Fruit fly (Drosophila melanogaster) whole organism, embryonic: ENCODE measurements around the gene CG7841.

ENCODE experiments used
- CG10321 ChIP-seq: fragments of 200-800 bp; sonication (Bioruptor generic); IDR thresholded peaks from 2 replicates; pipeline ENCODE4 v1.3.6; 2022; ENCODE audit warnings: missing biosample characterization, missing genetic modification characterization
- CG11504 ChIP-seq: fragments of 200-800 bp; sonication (Bioruptor generic); optimal IDR thresholded peaks from 3 replicates; lab custom pipeline; 2019; ENCODE audit warnings: missing biosample characterization, mild to moderate bottlenecking, missing genetic modification characterization, moderate library complexity
- CG14441 ChIP-seq: fragments of 200-800 bp; sonication (Bioruptor generic); IDR thresholded peaks from 2 replicates; pipeline ENCODE4 v1.3.6; 2022; ENCODE audit warnings: missing biosample characterization, missing genetic modification characterization
- CG14860 ChIP-seq: fragments of 200-800 bp; sonication (Bioruptor generic); IDR thresholded peaks from 3 replicates; pipeline ENCODE4 v1.3.6; 2022; ENCODE audit warnings: missing biosample characterization, missing genetic modification characterization; ENCODE audit not compliant: partially characterized antibody
- CG2199 ChIP-seq: fragments of 200-800 bp; sonication (Bioruptor generic); IDR thresholded peaks from 3 replicates; pipeline ENCODE4 v1.3.6; 2022; ENCODE audit warnings: missing biosample characterization, missing genetic modification characterization
- CG4707 ChIP-seq: fragments of 200-800 bp; sonication (Bioruptor generic); optimal IDR thresholded peaks from 2 replicates; lab custom pipeline; 2018; ENCODE audit warnings: missing biosample characterization, mild to moderate bottlenecking, missing genetic modification characterization, moderate library complexity
- CG7271 ChIP-seq: fragments of 200-800 bp; sonication (Bioruptor generic); optimal IDR thresholded peaks from 2 replicates; lab custom pipeline; 2018; ENCODE audit warnings: missing biosample characterization, mild to moderate bottlenecking, missing genetic modification characterization, moderate library complexity
- CG7556 ChIP-seq: fragments of 200-800 bp; sonication (Bioruptor generic); optimal IDR thresholded peaks from 2 replicates; lab custom pipeline; 2017; ENCODE audit warnings: missing biosample characterization, mild to moderate bottlenecking, missing genetic modification characterization
- CG7987 ChIP-seq: fragments of 200-800 bp; sonication (Bioruptor generic); optimal IDR thresholded peaks from 2 replicates; lab custom pipeline; 2018; ENCODE audit warnings: missing biosample characterization, mild to moderate bottlenecking, missing genetic modification characterization, moderate library complexity
- CG8924 ChIP-seq: fragments of 200-800 bp; optimal IDR thresholded peaks from 3 replicates; lab custom pipeline; 2019; ENCODE audit warnings: missing biosample characterization, mild to moderate bottlenecking, missing genetic modification characterization, moderate library complexity
- CG9437 ChIP-seq: fragments of 200-800 bp; sonication (Bioruptor generic); optimal IDR thresholded peaks from 2 replicates; lab custom pipeline; 2018; ENCODE audit warnings: missing biosample characterization, mild to moderate bottlenecking, missing genetic modification characterization
- CG9932 ChIP-seq: fragments of 200-800 bp; sonication (Bioruptor generic); IDR thresholded peaks from 2 replicates; pipeline ENCODE4 v1.3.6; 2022; ENCODE audit warnings: missing biosample characterization, missing genetic modification characterization
- CTCF ChIP-seq: fragments of 200-800 bp; sonication (Bioruptor generic); optimal IDR thresholded peaks from 2 replicates; lab custom pipeline; 2017; ENCODE audit warnings: missing biosample characterization, mild to moderate bottlenecking, missing genetic modification characterization, moderate library complexity
- CkIIα-i1 ChIP-seq: fragments of 200-800 bp; sonication (Bioruptor generic); IDR thresholded peaks from 2 replicates; pipeline ENCODE4 v1.3.6; 2022; ENCODE audit warnings: missing biosample characterization, missing genetic modification characterization
- CrebB ChIP-seq: fragments of 200-800 bp; sonication (Bioruptor generic); optimal IDR thresholded peaks from 3 replicates; lab custom pipeline; 2018; ENCODE audit warnings: missing biosample characterization, mild to moderate bottlenecking, missing genetic modification characterization
- Dll ChIP-seq: fragments of 200-800 bp; sonication (Bioruptor generic); IDR thresholded peaks from 4 replicates; pipeline ENCODE4 v1.3.6; 2022; ENCODE audit warnings: missing biosample characterization, missing genetic modification characterization; ENCODE audit not compliant: partially characterized antibody
- Doc2 ChIP-seq: fragments of 200-800 bp; sonication (Bioruptor generic); IDR thresholded peaks from 2 replicates; pipeline ENCODE4 v1.3.6; 2022; ENCODE audit warnings: missing biosample characterization, missing genetic modification characterization
- Doc3 ChIP-seq: fragments of 200-800 bp; sonication (Bioruptor generic); IDR thresholded peaks from 3 replicates; pipeline ENCODE4 v1.3.6; 2022; ENCODE audit warnings: missing biosample characterization, missing genetic modification characterization; ENCODE audit not compliant: partially characterized antibody
- Hand ChIP-seq: fragments of 200-800 bp; sonication (Bioruptor generic); optimal IDR thresholded peaks from 2 replicates; lab custom pipeline; 2017; ENCODE audit warnings: mild to moderate bottlenecking, missing biosample characterization, missing genetic modification reagents, missing genetic modification characterization
- Hr78 ChIP-seq, 2 experiments: fragments of 200-800 bp in 1 of 2; fragments of >200 bp in 1 of 2; sonication (Bioruptor generic) in 1 of 2; optimal IDR thresholded peaks; 2 replicates each; lab custom pipeline; 2017 to 2019; ENCODE audit warnings: missing biosample characterization in 2 of 2, missing genetic modification characterization in 2 of 2, mild to moderate bottlenecking in 1 of 2, moderate library complexity in 1 of 2
- Meics ChIP-seq: fragments of 200-800 bp; sonication (Bioruptor generic); optimal IDR thresholded peaks from 2 replicates; lab custom pipeline; 2017; ENCODE audit warnings: missing biosample characterization, mild to moderate bottlenecking, missing genetic modification characterization
- Mes4 ChIP-seq: fragments of 200-800 bp; sonication (Bioruptor generic); optimal IDR thresholded peaks from 2 replicates; lab custom pipeline; 2016; ENCODE audit warnings: missing biosample characterization, missing genetic modification characterization
- Pdp1 ChIP-seq, 2 experiments: fragments of 200-800 bp; sonication (Bioruptor generic); optimal IDR thresholded peaks; 3 replicates each; lab custom pipeline; 2016; ENCODE audit warnings: missing biosample characterization in 2 of 2, missing genetic modification characterization in 2 of 2, mild to moderate bottlenecking in 1 of 2, moderate library complexity in 1 of 2
- Side ChIP-seq: fragments of 200-800 bp; sonication (Bioruptor generic); optimal IDR thresholded peaks from 2 replicates; lab custom pipeline; 2016; ENCODE audit warnings: missing biosample characterization, missing genetic modification characterization
- Ssrp ChIP-seq: fragments of 200-800 bp; sonication (Bioruptor generic); optimal IDR thresholded peaks from 2 replicates; lab custom pipeline; 2018; ENCODE audit warnings: missing biosample characterization, mild to moderate bottlenecking, missing genetic modification characterization, moderate library complexity
- Stat92E ChIP-seq, 3 experiments: fragments of >200 bp in 2 of 3; fragments of 200-800 bp in 1 of 3; sonication (Bioruptor generic) in 1 of 3; optimal IDR thresholded peaks; 2 replicates each; lab custom pipeline; 2017 to 2019; ENCODE audit warnings: missing biosample characterization in 3 of 3, missing genetic modification characterization in 3 of 3, mild to moderate bottlenecking in 1 of 3, moderate library complexity in 1 of 3
- ase ChIP-seq: fragments of 200-800 bp; sonication (Bioruptor generic); IDR thresholded peaks from 3 replicates; pipeline ENCODE4 v1.3.6; 2022; ENCODE audit warnings: missing biosample characterization, missing genetic modification characterization
- br ChIP-seq: fragments of >200 bp; optimal IDR thresholded peaks from 2 replicates; lab custom pipeline; 2017
- cad ChIP-seq: fragments of >200 bp; optimal IDR thresholded peaks from 2 replicates; lab custom pipeline; 2017; ENCODE audit warnings: missing biosample characterization, missing genetic modification characterization
- cas ChIP-seq: fragments of 200-800 bp; sonication (Bioruptor generic); IDR thresholded peaks from 2 replicates; pipeline ENCODE4 v1.3.6; 2022; ENCODE audit warnings: missing biosample characterization, missing genetic modification characterization
- caup ChIP-seq: fragments of 200-800 bp; sonication (Bioruptor generic); optimal IDR thresholded peaks from 3 replicates; lab custom pipeline; 2017; ENCODE audit warnings: missing biosample characterization, mild to moderate bottlenecking, missing genetic modification characterization, moderate library complexity; ENCODE audit not compliant: severe bottlenecking
- chinmo ChIP-seq: fragments of 200-800 bp; sonication (Bioruptor generic); IDR thresholded peaks from 4 replicates; pipeline ENCODE4 v1.3.6; 2022; ENCODE audit warnings: missing biosample characterization, missing genetic modification characterization; ENCODE audit not compliant: partially characterized antibody
- chm ChIP-seq: fragments of 200-800 bp; sonication (Bioruptor generic); IDR thresholded peaks from 2 replicates; pipeline ENCODE4 v1.3.6; 2022; ENCODE audit warnings: missing biosample characterization, missing genetic modification characterization
- croc ChIP-seq: fragments of 200-800 bp; sonication (Bioruptor generic); conservative IDR thresholded peaks from 3 replicates; pipeline ENCODE4 v1.3.6; 2022; ENCODE audit warnings: missing biosample characterization, missing genetic modification characterization
- cwo ChIP-seq: fragments of 200-800 bp; sonication (Bioruptor generic); optimal IDR thresholded peaks from 3 replicates; lab custom pipeline; 2017; ENCODE audit warnings: missing biosample characterization, missing genetic modification characterization, mild to moderate bottlenecking, moderate library complexity, missing genetic modification reagents
- eve ChIP-seq, 2 experiments: fragments of >200 bp; optimal IDR thresholded peaks; 2 replicates each; lab custom pipeline; 2017; ENCODE audit warnings: missing biosample characterization in 2 of 2, missing genetic modification characterization in 2 of 2
- eyg ChIP-seq: fragments of 200-800 bp; sonication (Bioruptor generic); optimal IDR thresholded peaks from 3 replicates; lab custom pipeline; 2016; ENCODE audit warnings: missing biosample characterization, missing genetic modification characterization
- ftz-f1 ChIP-seq: fragments of 200-800 bp; sonication (Bioruptor generic); optimal IDR thresholded peaks from 2 replicates; lab custom pipeline; 2016; ENCODE audit warnings: missing biosample characterization, missing genetic modification characterization
- inv ChIP-seq: fragments of 200-800 bp; sonication (Bioruptor generic); IDR thresholded peaks from 2 replicates; pipeline ENCODE4 v1.3.6; 2022; ENCODE audit warnings: missing biosample characterization, missing genetic modification characterization; ENCODE audit not compliant: partially characterized antibody
- lab ChIP-seq: fragments of 200-800 bp; sonication (Bioruptor generic); optimal IDR thresholded peaks from 3 replicates; lab custom pipeline; 2017; ENCODE audit warnings: missing biosample characterization, missing genetic modification characterization, mild to moderate bottlenecking, moderate library complexity, missing genetic modification reagents
- peb ChIP-seq: fragments of 200-800 bp; sonication (Bioruptor generic); IDR thresholded peaks from 2 replicates; pipeline ENCODE4 v1.3.6; 2022; ENCODE audit warnings: missing biosample characterization, missing genetic modification characterization
- pita ChIP-seq: fragments of 200-800 bp; sonication (Bioruptor generic); optimal IDR thresholded peaks from 2 replicates; lab custom pipeline; 2017; ENCODE audit warnings: missing biosample characterization, mild to moderate bottlenecking, missing genetic modification characterization
- pros ChIP-seq: fragments of 200-800 bp; sonication (Bioruptor generic); optimal IDR thresholded peaks from 3 replicates; lab custom pipeline; 2019; ENCODE audit warnings: missing biosample characterization, mild to moderate bottlenecking, missing genetic modification characterization, moderate library complexity
- sens ChIP-seq: fragments of 200-800 bp; sonication (Bioruptor generic); peaks from one replicate; lab custom pipeline; 2016; ENCODE audit warnings: missing biosample characterization, missing genetic modification characterization
- slp2 ChIP-seq: fragments of 200-800 bp; sonication (Bioruptor generic); optimal IDR thresholded peaks from 2 replicates; lab custom pipeline; 2016; ENCODE audit warnings: missing biosample characterization, missing genetic modification characterization
- zen2 ChIP-seq: fragments of 200-800 bp; sonication (Bioruptor generic); IDR thresholded peaks from 3 replicates; pipeline ENCODE4 v1.3.6; 2022; ENCODE audit warnings: missing biosample characterization, missing genetic modification characterization; ENCODE audit not compliant: partially characterized antibody
- zfh1 ChIP-seq: fragments of 200-800 bp; sonication (Bioruptor generic); IDR thresholded peaks from 3 replicates; pipeline ENCODE4 v1.3.6; 2022; ENCODE audit warnings: missing biosample characterization, missing genetic modification characterization

CG7841 gene

dm6 chr3L:15508750-15509149, 698 bp upstream of the CG7841 start, which contains the start of gene Z600 (continued):
- TF ChIP-seq peb (GFP tag; lab: Robert Waterston, UW): no peak
- TF ChIP-seq CG7271 (tag; lab: Kevin White, UChicago): peak; percentile 76
- TF ChIP-seq inv (GFP tag; lab: Robert Waterston, UW): peak; percentile 21; the same call in 1 of the 2 replicates
- no peak for TF ChIP-seq br (lab: Kevin White, UChicago)
- no peak for TF ChIP-seq CG10321
- no peak for TF ChIP-seq CG7987 (GFP tag; lab: Kevin White, UChicago)

DNA sequence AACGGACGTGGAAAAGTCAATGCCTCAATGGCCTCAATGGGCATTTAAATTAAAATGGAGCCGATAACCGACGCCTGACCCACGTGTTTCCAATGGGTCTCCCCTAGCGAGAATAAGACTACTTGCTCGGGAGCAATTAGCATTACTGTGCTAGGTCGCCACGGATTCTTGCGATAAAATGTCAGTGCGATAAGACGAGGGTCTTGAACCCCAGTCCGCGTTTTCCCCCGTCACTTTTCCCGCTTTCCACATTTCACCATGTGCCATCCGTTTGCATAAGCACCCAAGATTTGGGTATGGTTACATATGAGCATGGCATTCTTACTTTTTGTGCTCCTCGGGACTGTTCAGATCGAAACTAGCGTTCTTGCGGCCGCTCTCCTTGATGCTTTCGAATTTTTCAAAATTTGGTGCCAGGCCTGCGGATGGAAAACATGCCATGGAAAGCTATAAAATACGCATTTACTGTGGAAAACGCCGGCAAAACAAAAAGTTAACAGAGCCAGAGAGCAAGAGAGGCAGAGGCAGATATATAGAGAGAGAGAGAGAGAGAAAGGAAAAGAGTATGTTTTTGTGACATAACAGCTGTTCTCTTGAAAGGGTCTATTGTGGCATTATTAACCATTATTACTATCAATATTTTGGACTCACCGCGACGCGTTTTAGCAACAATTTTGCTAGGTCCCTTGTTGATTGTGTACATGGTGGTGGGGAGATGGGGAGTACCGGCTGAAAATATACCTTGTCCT, 730 bp downstream of the CG7841 start:
- TF ChIP-seq ftz-f1 (GFP tag; lab: Kevin White, UChicago): no peak
- TF ChIP-seq zfh1 (GFP tag; lab: Robert Waterston, UW): no peak
- peak; percentile 2 for TF ChIP-seq pros
- TF ChIP-seq CG14860 (GFP tag; lab: Robert Waterston, UW): no peak
- TF ChIP-seq pita (GFP tag; lab: Kevin White, UChicago): no peak
- TF ChIP-seq CTCF (GFP tag; lab: Kevin White, UChicago): no peak
- no peak for TF ChIP-seq Stat92E (GFP tag; optimal IDR thresholded peaks at IDR 0.05; lab: Kevin White, UChicago)
- TF ChIP-seq Hand (GFP tag; lab: Kevin White, UChicago): no peak
- TF ChIP-seq Dll: 0 out of 4 replicates have a peak, but pooled peaks have one; percentile 46
- no peak for TF ChIP-seq eve (GFP tag; optimal IDR thresholded peaks at IDR 0.05; lab: Kevin White, UChicago)
- no peak for TF ChIP-seq lab (GFP tag; lab: Kevin White, UChicago)
- peak; percentile 9; the same call in 1 of the 2 replicates for TF ChIP-seq CG14441 (GFP tag; lab: Robert Waterston, UW)
- TF ChIP-seq CG4707: peak; percentile 47
- TF ChIP-seq chinmo: 0 out of 4 replicates have a peak, but pooled peaks have one; percentile 29
- peak; percentile 62 for TF ChIP-seq sens (GFP tag; lab: Kevin White, UChicago)
- TF ChIP-seq CG7556 (GFP tag; lab: Kevin White, UChicago): no peak
- peak in 1 of 2 experiments; percentile 90 for TF ChIP-seq Pdp1 (GFP tag; optimal IDR thresholded peaks at IDR 0.05; lab: Kevin White, UChicago)
- peak; percentile 2 for TF ChIP-seq cad
- TF ChIP-seq ase (GFP tag; lab: Robert Waterston, UW): no peak
- TF ChIP-seq zen2 (GFP tag; lab: Robert Waterston, UW): no peak
- peak; percentile 19 for TF ChIP-seq CG9437
- no peak for TF ChIP-seq Mes4 (GFP tag; lab: Kevin White, UChicago)
- no peak for TF ChIP-seq CkIIα-i1 (GFP tag; lab: Robert Waterston, UW)
- TF ChIP-seq Hr78 (GFP tag; optimal IDR thresholded peaks at IDR 0.05; lab: Kevin White, UChicago): peak in 1 of 2 experiments; percentile 81
- TF ChIP-seq CG8924: no peak
- TF ChIP-seq CG9932 (GFP tag; lab: Robert Waterston, UW): no peak
- no peak for TF ChIP-seq eyg (GFP tag; lab: Kevin White, UChicago)
- no peak for TF ChIP-seq croc (GFP tag; lab: Robert Waterston, UW)
- 0 out of 3 replicates have a peak, but pooled peaks have one; percentile 35 for TF ChIP-seq CG2199
- TF ChIP-seq slp2 (GFP tag; lab: Kevin White, UChicago): no peak
- TF ChIP-seq caup (GFP tag; lab: Kevin White, UChicago): no peak
- no peak for TF ChIP-seq CrebB (tag; lab: Kevin White, UChicago)
- TF ChIP-seq cas: no peak
- TF ChIP-seq Meics (GFP tag; lab: Kevin White, UChicago): no peak
- 0 out of 3 replicates have a peak, but pooled peaks have one; percentile 11 for TF ChIP-seq Doc3 (GFP tag; lab: Robert Waterston, UW)
- no peak for TF ChIP-seq Doc2 (GFP tag; lab: Robert Waterston, UW)
- no peak for TF ChIP-seq Side (GFP tag; lab: Kevin White, UChicago)
- TF ChIP-seq CG11504 (tag; lab: Kevin White, UChicago): no peak
- peak; percentile 15 for TF ChIP-seq cwo
- 0 out of 2 replicates have a peak, but pooled peaks have one; percentile 21 for TF ChIP-seq chm
- TF ChIP-seq Ssrp (tag; lab: Kevin White, UChicago): no peak
